Fruit fly (Drosophila melanogaster) whole organism, prepupa: Measurements from ENCODE around the gene CG5984.

Experiments
- Blimp-1 ChIP-seq: fragments of 200-800 bp; sonication (Bioruptor generic); optimal IDR thresholded peaks from 3 replicates; lab custom pipeline; 2017; ENCODE audit warnings: missing biosample characterization, missing genetic modification characterization, mild to moderate bottlenecking, moderate library complexity, missing genetic modification reagents
- CG10631 ChIP-seq: fragments of 200-800 bp; sonication (Bioruptor generic); optimal IDR thresholded peaks from 2 replicates; lab custom pipeline; 2016; ENCODE audit warnings: missing biosample characterization, missing genetic modification characterization
- CG10669 ChIP-seq: fragments of 200-800 bp; sonication (Bioruptor generic); optimal IDR thresholded peaks from 3 replicates; lab custom pipeline; 2018; ENCODE audit warnings: missing biosample characterization, mild to moderate bottlenecking, missing genetic modification characterization, moderate library complexity
- CG11294 ChIP-seq: fragments of 200-800 bp; sonication (Bioruptor generic); IDR thresholded peaks from 2 replicates; pipeline ENCODE4 v1.3.6; 2022; ENCODE audit warnings: missing biosample characterization, missing genetic modification characterization
- CG11762 ChIP-seq: fragments of 200-800 bp; sonication (Bioruptor generic); optimal IDR thresholded peaks from 3 replicates; lab custom pipeline; 2016; ENCODE audit warnings: missing biosample characterization, missing genetic modification characterization; ENCODE audit not compliant: insufficient read depth
- CG15336 ChIP-seq: fragments of 200-800 bp; sonication (Bioruptor generic); IDR thresholded peaks from 2 replicates; pipeline ENCODE4 v1.3.6; 2022; ENCODE audit warnings: missing biosample characterization, missing genetic modification characterization
- CG1621 ChIP-seq: fragments of 200-800 bp; sonication (Bioruptor generic); optimal IDR thresholded peaks from 3 replicates; lab custom pipeline; 2018; ENCODE audit warnings: missing biosample characterization, mild to moderate bottlenecking, missing genetic modification characterization
- CG16779 ChIP-seq: fragments of 200-800 bp; sonication (Bioruptor generic); optimal IDR thresholded peaks from 3 replicates; lab custom pipeline; 2017; ENCODE audit warnings: missing biosample characterization, mild to moderate bottlenecking, missing genetic modification characterization
- CG3032 ChIP-seq: fragments of 200-800 bp; optimal IDR thresholded peaks from 2 replicates; lab custom pipeline; 2019; ENCODE audit warnings: missing biosample characterization, mild to moderate bottlenecking, missing genetic modification characterization, moderate library complexity
- CG31627 ChIP-seq: fragments of 200-800 bp; sonication (Bioruptor generic); optimal IDR thresholded peaks from 3 replicates; lab custom pipeline; 2016; ENCODE audit warnings: missing biosample characterization, missing genetic modification characterization
- CG32006 ChIP-seq: fragments of 200-800 bp; sonication (Bioruptor generic); optimal IDR thresholded peaks from 3 replicates; lab custom pipeline; 2017; ENCODE audit warnings: missing biosample characterization, mild to moderate bottlenecking, missing genetic modification characterization
- CG3919 ChIP-seq: fragments of 200-800 bp; sonication (Bioruptor generic); optimal IDR thresholded peaks from 3 replicates; lab custom pipeline; 2016; ENCODE audit warnings: missing biosample characterization, missing genetic modification characterization
- CG4318 ChIP-seq: fragments of 200-800 bp; sonication (Bioruptor generic); optimal IDR thresholded peaks from 3 replicates; lab custom pipeline; 2017; ENCODE audit warnings: missing biosample characterization, mild to moderate bottlenecking, missing genetic modification characterization
- CG6163 ChIP-seq: fragments of 200-800 bp; sonication (Bioruptor generic); IDR thresholded peaks from 3 replicates; pipeline ENCODE4 v1.3.6; 2022; ENCODE audit warnings: missing biosample characterization, missing genetic modification characterization
- CG6792 ChIP-seq: fragments of 200-800 bp; sonication (Bioruptor generic); optimal IDR thresholded peaks from 3 replicates; lab custom pipeline; 2016; ENCODE audit warnings: missing biosample characterization, missing genetic modification characterization
- CG6808 ChIP-seq: fragments of 200-800 bp; sonication (Bioruptor generic); optimal IDR thresholded peaks from 3 replicates; lab custom pipeline; 2017; ENCODE audit warnings: missing biosample characterization, missing genetic modification characterization, mild to moderate bottlenecking, moderate library complexity, missing genetic modification reagents
- CG7368 ChIP-seq: fragments of 200-800 bp; sonication (Bioruptor generic); optimal IDR thresholded peaks from 3 replicates; lab custom pipeline; 2016; ENCODE audit warnings: missing biosample characterization, missing genetic modification characterization
- CG8119 ChIP-seq: fragments of 200-800 bp; sonication (Bioruptor generic); IDR thresholded peaks from 3 replicates; pipeline ENCODE4 v1.3.6; 2022; ENCODE audit warnings: missing biosample characterization, missing genetic modification characterization
- CG8319 ChIP-seq: fragments of 200-800 bp; sonication (Bioruptor generic); optimal IDR thresholded peaks from 3 replicates; lab custom pipeline; 2016; ENCODE audit warnings: missing biosample characterization, missing genetic modification characterization
- CG9139 ChIP-seq: fragments of 200-800 bp; sonication (Bioruptor generic); optimal IDR thresholded peaks from 3 replicates; lab custom pipeline; 2017; ENCODE audit warnings: missing biosample characterization, mild to moderate bottlenecking, missing genetic modification characterization
- Eip75B ChIP-seq: fragments of 200-800 bp; sonication (Bioruptor generic); optimal IDR thresholded peaks from 3 replicates; lab custom pipeline; 2016; ENCODE audit warnings: missing biosample characterization, missing genetic modification characterization
- Eip78C ChIP-seq: fragments of 200-800 bp; sonication (Bioruptor generic); peaks from one replicate; lab custom pipeline; 2016; ENCODE audit warnings: missing biosample characterization, missing genetic modification characterization
- Eip93F ChIP-seq: fragments of 200-800 bp; sonication (Bioruptor generic); optimal IDR thresholded peaks from 2 replicates; lab custom pipeline; 2016; ENCODE audit warnings: missing biosample characterization, mild to moderate bottlenecking, missing genetic modification characterization
- Ets21C ChIP-seq: fragments of 200-800 bp; sonication (Bioruptor generic); optimal IDR thresholded peaks from 3 replicates; lab custom pipeline; 2016; ENCODE audit warnings: missing biosample characterization, missing genetic modification characterization
- Ets96B ChIP-seq: fragments of 200-800 bp; optimal IDR thresholded peaks from 2 replicates; lab custom pipeline; 2019; ENCODE audit warnings: missing biosample characterization, mild to moderate bottlenecking, missing genetic modification characterization, moderate library complexity
- Hr38 ChIP-seq: sonication (Bioruptor generic); optimal IDR thresholded peaks from 2 replicates; lab custom pipeline; 2016; ENCODE audit warnings: missing biosample characterization, missing genetic modification characterization
- Hr39 ChIP-seq: fragments of 200-800 bp; sonication (Bioruptor generic); optimal IDR thresholded peaks from 2 replicates; lab custom pipeline; 2016; ENCODE audit warnings: missing biosample characterization, missing genetic modification characterization
- Met ChIP-seq: fragments of 200-800 bp; sonication (Bioruptor generic); optimal IDR thresholded peaks from 3 replicates; lab custom pipeline; 2016; ENCODE audit warnings: missing biosample characterization, missing genetic modification characterization
- Smox ChIP-seq: fragments of 200-800 bp; sonication (Bioruptor generic); optimal IDR thresholded peaks from 3 replicates; lab custom pipeline; 2016; ENCODE audit warnings: missing biosample characterization, missing genetic modification characterization
- Sox102F ChIP-seq: fragments of 200-800 bp; sonication (Bioruptor generic); optimal IDR thresholded peaks from 2 replicates; lab custom pipeline; 2016; ENCODE audit warnings: missing biosample characterization, mild to moderate bottlenecking, missing genetic modification characterization
- Sox14 ChIP-seq: fragments of 200-800 bp; sonication (Bioruptor generic); optimal IDR thresholded peaks from 3 replicates; lab custom pipeline; 2016; ENCODE audit warnings: missing biosample characterization, missing genetic modification characterization
- Sox15 ChIP-seq: fragments of 200-800 bp; sonication (Bioruptor generic); optimal IDR thresholded peaks from 3 replicates; lab custom pipeline; 2016; ENCODE audit warnings: missing biosample characterization, missing genetic modification characterization
- achi ChIP-seq: fragments of 200-800 bp; sonication (Bioruptor generic); optimal IDR thresholded peaks from 3 replicates; lab custom pipeline; 2016; ENCODE audit warnings: missing biosample characterization, missing genetic modification characterization
- cyc ChIP-seq: fragments of 200-800 bp; sonication (Bioruptor generic); optimal IDR thresholded peaks from 3 replicates; lab custom pipeline; 2016; ENCODE audit warnings: missing biosample characterization, missing genetic modification characterization
- dac ChIP-seq: fragments of 200-800 bp; sonication (Bioruptor generic); optimal IDR thresholded peaks from 2 replicates; lab custom pipeline; 2017; ENCODE audit warnings: missing biosample characterization, mild to moderate bottlenecking, missing genetic modification characterization
- dsx ChIP-seq: fragments of 200-800 bp; optimal IDR thresholded peaks from 3 replicates; lab custom pipeline; 2019; ENCODE audit warnings: missing biosample characterization, mild to moderate bottlenecking, missing genetic modification characterization, moderate library complexity; ENCODE audit not compliant: poor library complexity, severe bottlenecking
- esn ChIP-seq: fragments of 200-800 bp; sonication (Bioruptor generic); optimal IDR thresholded peaks from 2 replicates; lab custom pipeline; 2016; ENCODE audit warnings: missing biosample characterization, mild to moderate bottlenecking, missing genetic modification characterization, moderate library complexity
- fd59A ChIP-seq: fragments of 200-800 bp; sonication (Bioruptor generic); optimal IDR thresholded peaks from 2 replicates; lab custom pipeline; 2017; ENCODE audit warnings: missing biosample characterization, mild to moderate bottlenecking, missing genetic modification characterization, missing genetic modification reagents
- fd85E ChIP-seq: fragments of 200-800 bp; sonication (Bioruptor generic); optimal IDR thresholded peaks from 3 replicates; lab custom pipeline; 2016; ENCODE audit warnings: missing biosample characterization, missing genetic modification characterization
- fkh ChIP-seq: fragments of 200-800 bp; sonication (Bioruptor generic); optimal IDR thresholded peaks from 3 replicates; lab custom pipeline; 2017; ENCODE audit warnings: missing biosample characterization, mild to moderate bottlenecking, missing genetic modification characterization, moderate library complexity
- net ChIP-seq: fragments of 200-800 bp; sonication (Bioruptor generic); optimal IDR thresholded peaks from 3 replicates; lab custom pipeline; 2016; ENCODE audit warnings: missing biosample characterization, missing genetic modification characterization
- pdm3 ChIP-seq: fragments of 200-800 bp; sonication (Bioruptor generic); optimal IDR thresholded peaks from 3 replicates; lab custom pipeline; 2016; ENCODE audit warnings: missing biosample characterization, missing genetic modification characterization
- salr ChIP-seq, 2 experiments: fragments of 200-800 bp; sonication (Bioruptor generic); optimal IDR thresholded peaks; 3 replicates each; lab custom pipeline; 2016 to 2018; ENCODE audit warnings: missing biosample characterization in 2 of 2, missing genetic modification characterization in 2 of 2, mild to moderate bottlenecking in 1 of 2
- spab ChIP-seq: fragments of 200-800 bp; sonication (Bioruptor generic); optimal IDR thresholded peaks from 2 replicates; lab custom pipeline; 2017; ENCODE audit warnings: missing biosample characterization, mild to moderate bottlenecking, missing genetic modification characterization, missing genetic modification reagents
- ss ChIP-seq, 2 experiments: fragments of 200-800 bp; sonication (Bioruptor generic); optimal IDR thresholded peaks; 2 replicates in 1 of 2; 3 replicates in 1 of 2; lab custom pipeline; 2017 to 2018; ENCODE audit warnings: mild to moderate bottlenecking in 2 of 2, missing biosample characterization in 2 of 2, missing genetic modification characterization in 2 of 2, moderate library complexity in 1 of 2
- svp ChIP-seq: fragments of 200-800 bp; sonication (Bioruptor generic); peaks from one replicate; lab custom pipeline; 2016; ENCODE audit warnings: missing biosample characterization, missing genetic modification characterization
- topi ChIP-seq: fragments of 200-800 bp; sonication (Bioruptor generic); optimal IDR thresholded peaks from 3 replicates; lab custom pipeline; 2016; ENCODE audit warnings: missing biosample characterization, missing genetic modification characterization
- vri ChIP-seq: fragments of 200-800 bp; sonication (Bioruptor generic); optimal IDR thresholded peaks from 3 replicates; lab custom pipeline; 2016; ENCODE audit warnings: missing biosample characterization, mild to moderate bottlenecking, missing genetic modification characterization

The CG5984 gene

dm6 chr3R:27225490-27225889 lies 22.3 kb downstream of the CG5984 start:
- TF ChIP-seq svp (GFP tag; lab: Kevin White, UChicago) (peak; percentile 57), Hr39 (GFP tag; lab: Kevin White, UChicago) (no peak), dsx (GFP tag; lab: Kevin White, UChicago) (no peak), Met (GFP tag; lab: Kevin White, UChicago) (peak; percentile 13), Ets96B (tag; lab: Kevin White, UChicago) (peak; percentile 23), Eip78C (peak; percentile 73)

DNA sequence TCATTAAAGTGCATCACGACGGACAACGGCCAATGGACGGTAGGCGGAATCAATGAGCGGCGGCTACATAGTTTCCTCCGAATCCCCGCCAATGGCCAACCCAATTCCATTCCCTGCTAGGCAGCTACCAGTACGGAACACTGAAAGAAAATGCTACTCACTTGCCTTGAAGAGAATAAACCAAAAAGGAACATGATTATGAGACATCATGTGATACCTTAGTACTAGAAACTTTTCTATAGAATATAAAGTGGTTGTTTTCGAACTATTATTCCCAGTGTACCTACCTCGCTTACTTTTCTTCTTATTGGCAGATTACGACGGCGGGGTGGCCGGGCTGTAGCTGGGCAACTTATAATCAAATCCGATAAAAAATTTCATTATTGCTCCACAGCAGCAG lies 23.1 kb downstream of the CG5984 start:
- TF ChIP-seq CG8319 (GFP tag; lab: Kevin White, UChicago) (peak; percentile 58), ss (GFP tag; optimal IDR thresholded peaks at IDR 0.05; lab: Kevin White, UChicago) (peak; percentile 37 to 69), fd85E (GFP tag; lab: Kevin White, UChicago) (no peak), CG3032 (tag; lab: Kevin White, UChicago) (peak; percentile 72), CG31627 (GFP tag; lab: Kevin White, UChicago) (peak; percentile 61), Ets96B (tag; lab: Kevin White, UChicago) (peak; percentile 69), Eip93F (GFP tag; lab: Kevin White, UChicago) (no peak), Ets21C (GFP tag; lab: Kevin White, UChicago) (peak; percentile 28), Met (GFP tag; lab: Kevin White, UChicago) (peak; percentile 71), CG4318 (GFP tag; lab: Kevin White, UChicago) (no peak), fkh (GFP tag; lab: Kevin White, UChicago) (no peak), CG15336 (GFP tag; lab: Robert Waterston, UW) (peak; percentile 70), CG6792 (peak; percentile 67), Sox14 (GFP tag; lab: Kevin White, UChicago) (peak; percentile 59), Eip78C (peak; percentile 92), vri (GFP tag; lab: Kevin White, UChicago) (no peak), Smox (GFP tag; lab: Kevin White, UChicago) (peak; percentile 56), CG7368 (GFP tag; lab: Kevin White, UChicago) (peak; percentile 62), CG1621 (tag; lab: Kevin White, UChicago) (peak; percentile 60), Hr38 (GFP tag; lab: Kevin White, UChicago) (no peak), dsx (GFP tag; lab: Kevin White, UChicago) (peak; percentile 68), Hr39 (GFP tag; lab: Kevin White, UChicago) (peak; percentile 44), CG3919 (peak; percentile 75), net (peak; percentile 59), CG10669 (GFP tag; lab: Kevin White, UChicago) (peak; percentile 70), cyc (GFP tag; lab: Kevin White, UChicago) (peak; percentile 64), CG8119 (GFP tag; lab: Robert Waterston, UW) (no peak), dac (no peak), Eip75B (GFP tag; lab: Kevin White, UChicago) (peak; percentile 70), CG6163 (GFP tag; lab: Robert Waterston, UW) (peak; percentile 87), svp (GFP tag; lab: Kevin White, UChicago) (peak; percentile 83), CG11294 (no peak), pdm3 (GFP tag; lab: Kevin White, UChicago) (peak; percentile 61), CG32006 (peak; percentile 65), salr (GFP tag; optimal IDR thresholded peaks at IDR 0.05; lab: Kevin White, UChicago) (peak; percentile 42 to 46), CG11762 (GFP tag; lab: Kevin White, UChicago) (peak; percentile 29), Sox15 (GFP tag; lab: Kevin White, UChicago) (peak; percentile 33), achi (GFP tag; lab: Kevin White, UChicago) (peak; percentile 73), fd59A (GFP tag; lab: Kevin White, UChicago) (peak; percentile 51), spab (GFP tag; lab: Kevin White, UChicago) (peak; percentile 60), Blimp-1 (GFP tag; lab: Kevin White, UChicago) (no peak), Sox102F (peak; percentile 53), CG16779 (tag; lab: Kevin White, UChicago) (no peak), CG9139 (GFP tag; lab: Kevin White, UChicago) (no peak), topi (GFP tag; lab: Kevin White, UChicago) (peak; percentile 69), esn (GFP tag; lab: Kevin White, UChicago) (peak; percentile 73), CG10631 (peak; percentile 65), CG6808 (GFP tag; lab: Kevin White, UChicago) (peak; percentile 58)
